5 worm cellular contexts compared by ENCODE assay signal in the genomic region with DNA sequence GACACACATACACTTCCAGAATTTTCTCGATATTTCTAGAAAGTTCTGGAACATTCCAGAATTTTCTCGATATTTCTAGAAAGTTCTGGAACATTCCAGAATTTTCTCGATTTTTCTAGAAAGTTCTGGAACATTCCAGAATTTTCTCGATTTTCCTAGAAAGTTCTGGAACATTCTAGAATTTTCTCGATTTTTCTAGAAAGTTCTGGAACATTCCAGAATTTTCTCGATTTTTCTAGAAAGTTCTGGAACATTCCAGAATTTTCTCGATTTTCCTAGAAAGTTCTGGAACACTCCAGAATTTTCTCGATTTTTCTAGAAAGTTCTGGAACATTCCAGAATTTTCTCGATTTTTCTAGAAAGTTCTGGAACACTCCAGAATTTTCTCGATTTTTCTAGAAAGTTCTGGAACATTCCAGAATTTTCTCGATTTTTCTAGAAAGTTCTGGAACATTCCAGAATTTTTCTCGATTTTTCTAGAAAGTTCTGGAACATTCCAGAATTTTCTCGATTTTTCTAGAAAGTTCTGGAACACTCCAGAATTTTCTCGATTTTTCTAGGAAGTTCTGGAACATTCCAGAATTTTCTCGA.
A peak's percentile ranks its signal among the peaks of the same experiment; 100 is the strongest.
TF ChIP-seq lines count a peak whose summit lies in the region.
"Not testable (repeated sequence)": the region's sequence is repeated elsewhere in the genome, so short reads cannot be mapped to it uniquely, and the experiment has no call there.

No protein-coding gene starts in this region.

TF ChIP-seq in whole organism, L1 larva, 84 proteins besides CTCF, POLR2A, EP300 and RAD21:
- TF ChIP-seq mab-9 (GFP tag; IDR thresholded peaks at IDR 0.05; lab: Robert Waterston, UW), result peak; percentile 57; the same call in 1 of the 2 replicates

TF ChIP-seq in whole organism, L4 larva, 104 proteins besides CTCF, POLR2A, EP300 and RAD21 (continues in another document):
- TF ChIP-seq Y105C5A.15 (GFP tag; IDR thresholded peaks at IDR 0.05; lab: Robert Waterston, UW), result peak; percentile 86
- TF ChIP-seq vab-7 (GFP tag; IDR thresholded peaks at IDR 0.05; lab: Robert Waterston, UW), result peak; percentile 71
- TF ChIP-seq Y48G9A.11 (GFP tag; IDR thresholded peaks at IDR 0.05; lab: Robert Waterston, UW), result peak; percentile 49; the same call in 1 of the 2 replicates
- TF ChIP-seq zip-11 (GFP tag; IDR thresholded peaks at IDR 0.05; lab: Robert Waterston, UW), result 0 out of 2 replicates have a peak, but pooled peaks have one; percentile 14
- TF ChIP-seq mdt-29 (GFP tag; IDR thresholded peaks at IDR 0.05; lab: Robert Waterston, UW), result peak; percentile 97
- 0 out of 2 replicates have a peak, but pooled peaks have one; percentile 22 for TF ChIP-seq dmd-6 (GFP tag; IDR thresholded peaks at IDR 0.05; lab: Robert Waterston, UW)
- peak; percentile 26; the same call in 1 of the 2 replicates for TF ChIP-seq egl-43 (GFP tag; IDR thresholded peaks at IDR 0.05; lab: Robert Waterston, UW)
- 0 out of 2 replicates have a peak, but pooled peaks have one; percentile 13 for TF ChIP-seq dmd-9 (GFP tag; IDR thresholded peaks at IDR 0.05; lab: Robert Waterston, UW)
- peak; percentile 72 for TF ChIP-seq ctbp-1 (GFP tag; IDR thresholded peaks at IDR 0.05; lab: Robert Waterston, UW)
- TF ChIP-seq madf-5 (GFP tag; IDR thresholded peaks at IDR 0.05; lab: Robert Waterston, UW), result peak in 1 of 2 experiments; percentile 61; a peak in 1 of 4 replicates
- peak; percentile 79 for TF ChIP-seq F26F4.8 (GFP tag; conservative IDR thresholded peaks at IDR 0.05; lab: Robert Waterston, UW)
- peak; percentile 95 for TF ChIP-seq lin-1 (GFP tag; IDR thresholded peaks at IDR 0.05; lab: Robert Waterston, UW)
- TF ChIP-seq Y75B8A.6 (GFP tag; IDR thresholded peaks at IDR 0.05; lab: Robert Waterston, UW), result peak; percentile 83; the same call in 1 of the 2 replicates
- peak; percentile 64 for TF ChIP-seq madf-9 (GFP tag; conservative IDR thresholded peaks at IDR 0.05; lab: Robert Waterston, UW)
- TF ChIP-seq pha-4 (GFP tag; IDR thresholded peaks at IDR 0.05; lab: Robert Waterston, UW), result peak; percentile 84; the same call in 1 of the 2 replicates
- TF ChIP-seq pha-4 (tag; optimal IDR thresholded peaks at IDR 0.05; lab: Kevin White, UChicago), result not testable (repeated sequence)
- TF ChIP-seq lim-7 (GFP tag; IDR thresholded peaks at IDR 0.05; lab: Robert Waterston, UW), result peak; percentile 88
- TF ChIP-seq tra-1 (GFP tag; IDR thresholded peaks at IDR 0.05; lab: Robert Waterston, UW), result peak; percentile 75; the same call in 1 of the 2 replicates

TF ChIP-seq in whole organism, early embryonic, 17 proteins besides CTCF, POLR2A, EP300 and RAD21:
- peak; percentile 81 for TF ChIP-seq sea-1 (GFP tag; conservative IDR thresholded peaks at IDR 0.05; lab: Robert Waterston, UW)
- TF ChIP-seq tbx-37 (GFP tag; conservative IDR thresholded peaks at IDR 0.05; lab: Robert Waterston, UW), result peak; percentile 25; the same call in 1 of the 2 replicates
- 0 out of 2 replicates have a peak, but pooled peaks have one; percentile 48 for TF ChIP-seq scrt-1 (GFP tag; IDR thresholded peaks at IDR 0.05; lab: Robert Waterston, UW)
- peak; percentile 62; the same call in 1 of the 2 replicates for TF ChIP-seq tbx-11 (GFP tag; IDR thresholded peaks at IDR 0.05; lab: Robert Waterston, UW)
- peak; percentile 89 for TF ChIP-seq pes-1 (GFP tag; IDR thresholded peaks at IDR 0.05; lab: Robert Waterston, UW)
- peak; percentile 84; the same call in 1 of the 2 replicates for TF ChIP-seq flt-1 (GFP tag; IDR thresholded peaks at IDR 0.05; lab: Robert Waterston, UW)

TF ChIP-seq in whole organism, midembryonic, 9 proteins besides CTCF, POLR2A, EP300 and RAD21:
- TF ChIP-seq ztf-23 (GFP tag; IDR thresholded peaks at IDR 0.05; lab: Robert Waterston, UW) (0 out of 2 replicates have a peak, but pooled peaks have one; percentile 61), ref-1 (GFP tag; conservative IDR thresholded peaks at IDR 0.05; lab: Robert Waterston, UW) (peak; percentile 63; the same call in 1 of the 2 replicates), flt-1 (GFP tag; IDR thresholded peaks at IDR 0.05; lab: Robert Waterston, UW) (peak; percentile 97), tab-1 (GFP tag; IDR thresholded peaks at IDR 0.05; lab: Robert Waterston, UW) (peak; percentile 81)
TF ChIP-seq in whole organism, midembryonic: peak in this region for 4; not testable (repeated sequence) for 5.

TF ChIP-seq in whole organism, young adult, 124 proteins besides CTCF, POLR2A, EP300 and RAD21:
- TF ChIP-seq attf-6 (GFP tag; IDR thresholded peaks at IDR 0.05; lab: Robert Waterston, UW) (peak; percentile 92), ztf-25 (GFP tag; IDR thresholded peaks at IDR 0.05; lab: Robert Waterston, UW) (peak; percentile 98; the same call in 1 of the 2 replicates), egrh-3 (GFP tag; IDR thresholded peaks at IDR 0.05; lab: Robert Waterston, UW) (peak; percentile 96), ztf-28 (GFP tag; IDR thresholded peaks at IDR 0.05; lab: Robert Waterston, UW) (peak; percentile 88), let-526 (GFP tag; IDR thresholded peaks at IDR 0.05; lab: Robert Waterston, UW) (peak; percentile 93), ceh-91 (GFP tag; IDR thresholded peaks at IDR 0.05; lab: Robert Waterston, UW) (peak; percentile 77), ceh-100 (GFP tag; IDR thresholded peaks at IDR 0.05; lab: Robert Waterston, UW) (peak; percentile 87), F39B2.1 (GFP tag; IDR thresholded peaks at IDR 0.05; lab: Robert Waterston, UW) (peak; percentile 94), nfya-2 (GFP tag; IDR thresholded peaks at IDR 0.05; lab: Robert Waterston, UW) (peak; percentile 88), egl-18 (GFP tag; IDR thresholded peaks at IDR 0.05; lab: Robert Waterston, UW) (peak; percentile 96), D2030.7 (GFP tag; IDR thresholded peaks at IDR 0.05; lab: Robert Waterston, UW) (peak; percentile 98), nhr-120 (GFP tag; IDR thresholded peaks at IDR 0.05; lab: Robert Waterston, UW) (peak; percentile 87; the same call in 1 of the 2 replicates), nfyb-1 (GFP tag; IDR thresholded peaks at IDR 0.05; lab: Robert Waterston, UW) (peak; percentile 96), madf-3 (GFP tag; IDR thresholded peaks at IDR 0.05; lab: Robert Waterston, UW) (peak; percentile 95), bed-1 (GFP tag; IDR thresholded peaks at IDR 0.05; lab: Robert Waterston, UW) (peak; percentile 89; the same call in 1 of the 2 replicates), Y56A3A.18 (GFP tag; IDR thresholded peaks at IDR 0.05; lab: Robert Waterston, UW) (peak; percentile 91; the same call in 1 of the 2 replicates), cebp-1 (GFP tag; IDR thresholded peaks at IDR 0.05; lab: Robert Waterston, UW) (peak; percentile 76), Y95B8A.8 (GFP tag; IDR thresholded peaks at IDR 0.05; lab: Robert Waterston, UW) (peak; percentile 97), Y53F4B.3 (GFP tag; IDR thresholded peaks at IDR 0.05; lab: Robert Waterston, UW) (peak; percentile 97), aptf-3 (GFP tag; IDR thresholded peaks at IDR 0.05; lab: Robert Waterston, UW) (peak; percentile 98), C17E4.6 (GFP tag; IDR thresholded peaks at IDR 0.05; lab: Robert Waterston, UW) (peak; percentile 42; the same call in 1 of the 2 replicates), egl-44 (GFP tag; IDR thresholded peaks at IDR 0.05; lab: Robert Waterston, UW) (peak; percentile 97), hsf-1 (GFP tag; IDR thresholded peaks at IDR 0.05; lab: Robert Waterston, UW) (peak; percentile 100), hmg-20 (GFP tag; IDR thresholded peaks at IDR 0.05; lab: Robert Waterston, UW) (peak; percentile 2; the same call in 1 of the 2 replicates), ceh-40 (GFP tag; IDR thresholded peaks at IDR 0.05; lab: Robert Waterston, UW) (peak; percentile 96), K11D2.4 (GFP tag; IDR thresholded peaks at IDR 0.05; lab: Robert Waterston, UW) (peak; percentile 54; the same call in 1 of the 2 replicates), Y67H2A.10 (GFP tag; conservative IDR thresholded peaks at IDR 0.05; lab: Robert Waterston, UW) (peak; percentile 89), Y79H2A.3 (GFP tag; conservative IDR thresholded peaks at IDR 0.05; lab: Robert Waterston, UW) (peak; percentile 94; the same call in 1 of the 2 replicates), aptf-2 (GFP tag; conservative IDR thresholded peaks at IDR 0.05; lab: Robert Waterston, UW) (peak; percentile 83), attf-3 (GFP tag; conservative IDR thresholded peaks at IDR 0.05; lab: Robert Waterston, UW) (peak; percentile 72), madf-6 (GFP tag; IDR thresholded peaks at IDR 0.05; lab: Robert Waterston, UW) (peak; percentile 91), bed-2 (GFP tag; IDR thresholded peaks at IDR 0.05; lab: Robert Waterston, UW) (0 out of 2 replicates have a peak, but pooled peaks have one; percentile 57), dox-1 (GFP tag; IDR thresholded peaks at IDR 0.05; lab: Robert Waterston, UW) (peak; percentile 100), ekl-4 (GFP tag; IDR thresholded peaks at IDR 0.05; lab: Robert Waterston, UW) (peak; percentile 98), sea-2 (GFP tag; IDR thresholded peaks at IDR 0.05; lab: Robert Waterston, UW) (peak; percentile 56; the same call in 1 of the 2 replicates), F33H1.4 (GFP tag; IDR thresholded peaks at IDR 0.05; lab: Robert Waterston, UW) (peak; percentile 62), rcor-1 (GFP tag; IDR thresholded peaks at IDR 0.05; lab: Robert Waterston, UW) (peak; percentile 98), B0019.2 (GFP tag; conservative IDR thresholded peaks at IDR 0.05; lab: Robert Waterston, UW) (peak; percentile 93), madf-8 (GFP tag; conservative IDR thresholded peaks at IDR 0.05; lab: Robert Waterston, UW) (0 out of 2 replicates have a peak, but pooled peaks have one; percentile 8), ztf-6 (GFP tag; IDR thresholded peaks at IDR 0.05; lab: Robert Waterston, UW) (peak; percentile 92), mcd-1 (GFP tag; IDR thresholded peaks at IDR 0.05; lab: Robert Waterston, UW) (peak; percentile 61; the same call in 1 of the 2 replicates), pbrm-1 (GFP tag; IDR thresholded peaks at IDR 0.05; lab: Robert Waterston, UW) (peak; percentile 96), ceh-58 (GFP tag; IDR thresholded peaks at IDR 0.05; lab: Robert Waterston, UW) (peak; percentile 98; the same call in 1 of the 2 replicates)
- TF ChIP-seq cebp-1 (tag; optimal IDR thresholded peaks at IDR 0.05; lab: Kevin White, UChicago), result not testable (repeated sequence)
